Worm (Caenorhabditis elegans): ENCODE measurements around the gene ceh-81.
A peak's percentile ranks its signal among the peaks of the same experiment; 100 is the strongest.
"Not testable (repeated sequence)": the region's sequence is repeated elsewhere in the genome, so short reads cannot be mapped to it uniquely, and the experiment has no call there.

ceh-81 gene

ce11 chrII:1763072-1763471 lies 32.9 kb downstream of the ceh-81 start, which contains the start of gene math-28:
Gene math-28, plus strand, starts transcription at chrII:1763372.
- no peak for TF ChIP-seq sdz-38 (tag; optimal IDR thresholded peaks at IDR 0.05)
- no peak for TF ChIP-seq cebp-2 (GFP tag; IDR thresholded peaks at IDR 0.05)
- TF ChIP-seq C17E4.6 (GFP tag; IDR thresholded peaks at IDR 0.05): no peak
- no peak for TF ChIP-seq xnd-1 (tag; optimal IDR thresholded peaks at IDR 0.05)
- no peak for TF ChIP-seq snpc-1.3 (tag; optimal IDR thresholded peaks at IDR 0.05; ENCODE audit: insufficient read depth)
- TF ChIP-seq lin-35 (GFP tag; optimal IDR thresholded peaks at IDR 0.05): no peak
- no peak for TF ChIP-seq dpl-1 (GFP tag; optimal IDR thresholded peaks at IDR 0.05)
- TF ChIP-seq dox-1 (GFP tag; IDR thresholded peaks at IDR 0.05): no peak
- TF ChIP-seq snpc-3.4 (tag; optimal IDR thresholded peaks at IDR 0.05): no peak
- no peak for TF ChIP-seq zfh-2 (GFP tag; conservative IDR thresholded peaks at IDR 0.05)
- no peak for TF ChIP-seq B0336.3 (GFP tag; IDR thresholded peaks at IDR 0.05)
- TF ChIP-seq nhr-27 (tag; optimal IDR thresholded peaks at IDR 0.05): no peak
- TF ChIP-seq zim-3 (tag; optimal IDR thresholded peaks at IDR 0.05): no peak
- TF ChIP-seq ceh-27 (GFP tag; optimal IDR thresholded peaks at IDR 0.05): no peak

- TF ChIP-seq let-526 (GFP tag; IDR thresholded peaks at IDR 0.05) (no peak), unc-130 (GFP tag; optimal IDR thresholded peaks at IDR 0.05) (no peak), Y56A3A.18 (GFP tag; IDR thresholded peaks at IDR 0.05) (no peak), ccch-3 (GFP tag; optimal IDR thresholded peaks at IDR 0.05) (no peak), efl-1 (GFP tag; optimal IDR thresholded peaks at IDR 0.05) (no peak), rpc-1 (optimal IDR thresholded peaks at IDR 0.05) (no peak), rpc-1 (tag; optimal IDR thresholded peaks at IDR 0.05) (no peak), K12H6.12 (tag; optimal IDR thresholded peaks at IDR 0.05) (no peak), mel-28 (tag; optimal IDR thresholded peaks at IDR 0.05; ENCODE audit: borderline replicate concordance) (no peak), egl-18 (GFP tag; IDR thresholded peaks at IDR 0.05) (no peak), lsy-27 (tag; optimal IDR thresholded peaks at IDR 0.05; ENCODE audit: borderline replicate concordance, insufficient read depth) (no peak), Y67H2A.10 (GFP tag; conservative IDR thresholded peaks at IDR 0.05) (no peak), ztf-28 (GFP tag; IDR thresholded peaks at IDR 0.05) (no peak)
Measured at ce11 chrII:1766715-1767114, 36.5 kb downstream of the ceh-81 start.

- peak; percentile 36 for TF ChIP-seq nhr-80 (tag; optimal IDR thresholded peaks at IDR 0.05)
- TF ChIP-seq dox-1 (GFP tag; IDR thresholded peaks at IDR 0.05): 0 out of 2 replicates have a peak, but pooled peaks have one; percentile 14
Measured at ce11 chrII:1767458-1767857, 37.3 kb downstream of the ceh-81 start.

- not testable (repeated sequence) for TF ChIP-seq ama-1 (optimal IDR thresholded peaks at IDR 0.05); ama-1 (GFP tag; optimal IDR thresholded peaks at IDR 0.05); Y95B8A.8 (GFP tag; IDR thresholded peaks at IDR 0.05); dox-1 (GFP tag; IDR thresholded peaks at IDR 0.05)
Measured at ce11 chrII:1771347-1771746, 41.1 kb downstream of the ceh-81 start, which contains the start of gene math-26. Gene math-26, plus strand, starts transcription at chrII:1771647.

- TF ChIP-seq F22D6.2 (tag; optimal IDR thresholded peaks at IDR 0.05): no peak
- TF ChIP-seq ceh-40 (GFP tag; IDR thresholded peaks at IDR 0.05): no peak
- TF ChIP-seq snpc-1.1 (tag; optimal IDR thresholded peaks at IDR 0.05; ENCODE audit: insufficient read depth): no peak
- TF ChIP-seq ceh-91 (GFP tag; IDR thresholded peaks at IDR 0.05): no peak
Measured at ce11 chrII:1771785-1772184, 41.6 kb downstream of the ceh-81 start, which contains the start of gene math-3. Gene math-3, plus strand, starts transcription at chrII:1772085.
